Worm (Caenorhabditis elegans): ENCODE measurements around the gene nhr-214.

nhr-214 gene

ce11 chrX:12656420-12657033, 45.3 kb downstream of the nhr-214 start (continued):
- TF ChIP-seq duxl-1 (tag; optimal IDR thresholded peaks at IDR 0.05; ENCODE audit: poor library complexity) (peak; percentile 37), lin-39 (tag; optimal IDR thresholded peaks at IDR 0.05) (no peak), ceh-82 (tag; optimal IDR thresholded peaks at IDR 0.05) (no peak), ces-1 (GFP tag; optimal IDR thresholded peaks at IDR 0.05) (no peak), aha-1 (tag) (no peak), mxl-2 (GFP tag; conservative IDR thresholded peaks at IDR 0.05) (no peak), spr-3 (GFP tag; optimal IDR thresholded peaks at IDR 0.05) (no peak), daf-16 (GFP tag; optimal IDR thresholded peaks at IDR 0.05) (peak in 1 of 2 experiments; percentile 46), daf-16 (tag; optimal IDR thresholded peaks at IDR 0.05) (peak; percentile 24), aly-2 (tag; optimal IDR thresholded peaks at IDR 0.05) (no peak), nhr-10 (tag; optimal IDR thresholded peaks at IDR 0.05) (no peak), rbr-2 (tag; optimal IDR thresholded peaks at IDR 0.05) (peak; percentile 71), sdz-12 (GFP tag; optimal IDR thresholded peaks at IDR 0.05) (no peak), fos-1 (tag; optimal IDR thresholded peaks at IDR 0.05) (no peak), D1046.2 (GFP tag; IDR thresholded peaks at IDR 0.05) (no peak), F10B5.3 (tag; optimal IDR thresholded peaks at IDR 0.05) (peak; percentile 32), nhr-25 (tag; optimal IDR thresholded peaks at IDR 0.05; ENCODE audit: borderline replicate concordance, insufficient read depth) (no peak), mep-1 (tag; optimal IDR thresholded peaks at IDR 0.05) (peak; percentile 62), lsy-2 (tag; optimal IDR thresholded peaks at IDR 0.05) (peak; percentile 1 to 4), pha-4 (GFP tag; IDR thresholded peaks at IDR 0.05) (peak; percentile 40; the same call in 1 of the 2 replicates), pha-4 (tag; optimal IDR thresholded peaks at IDR 0.05) (peak; percentile 20), madf-5 (GFP tag; IDR thresholded peaks at IDR 0.05) (no peak), F49E8.2 (tag; optimal IDR thresholded peaks at IDR 0.05; ENCODE audit: borderline replicate concordance) (no peak), mdt-29 (GFP tag; IDR thresholded peaks at IDR 0.05) (no peak), madf-9 (GFP tag; conservative IDR thresholded peaks at IDR 0.05) (peak; percentile 95), Y5F2A.4 (GFP tag; optimal IDR thresholded peaks at IDR 0.05) (no peak), tra-1 (GFP tag; IDR thresholded peaks at IDR 0.05) (0 out of 2 replicates have a peak, but pooled peaks have one; percentile 43), T26A8.4 (GFP tag; IDR thresholded peaks at IDR 0.05) (peak; percentile 59), mxl-3 (GFP tag; optimal IDR thresholded peaks at IDR 0.05) (peak; percentile 56), cey-2 (tag; optimal IDR thresholded peaks at IDR 0.05; ENCODE audit: borderline replicate concordance, insufficient read depth) (no peak), lin-13 (GFP tag; optimal IDR thresholded peaks at IDR 0.05) (no peak), nhr-41 (GFP tag; IDR thresholded peaks at IDR 0.05) (no peak), nhr-11 (tag; optimal IDR thresholded peaks at IDR 0.05) (no peak), pqm-1 (tag; optimal IDR thresholded peaks at IDR 0.05) (no peak), mes-2 (tag; optimal IDR thresholded peaks at IDR 0.05; ENCODE audit: poor library complexity, severe bottlenecking) (peak; percentile 70), hif-1 (tag; optimal IDR thresholded peaks at IDR 0.05) (peak in 1 of 2 experiments; percentile 77), ctbp-1 (GFP tag; IDR thresholded peaks at IDR 0.05) (0 out of 2 replicates have a peak, but pooled peaks have one; percentile 42), nhr-6 (tag; optimal IDR thresholded peaks at IDR 0.05) (no peak), zfp-3 (GFP tag; conservative IDR thresholded peaks at IDR 0.05) (no peak), ceh-44 (GFP tag; IDR thresholded peaks at IDR 0.05) (no peak), unc-130 (GFP tag; optimal IDR thresholded peaks at IDR 0.05) (no peak), lin-29 (GFP tag; IDR thresholded peaks at IDR 0.05) (0 out of 2 replicates have a peak, but pooled peaks have one; percentile 20), skn-1 (tag; optimal IDR thresholded peaks at IDR 0.05) (no peak), ceh-20 (GFP tag; IDR thresholded peaks at IDR 0.05) (peak; percentile 37; the same call in 1 of the 2 replicates), ZK546.5 (tag; optimal IDR thresholded peaks at IDR 0.05) (no peak), lin-15B (tag; optimal IDR thresholded peaks at IDR 0.05) (no peak), lim-7 (GFP tag; IDR thresholded peaks at IDR 0.05) (no peak), daf-8 (GFP tag; IDR thresholded peaks at IDR 0.05) (no peak), nhr-28 (tag; optimal IDR thresholded peaks at IDR 0.05) (peak; percentile 19), spr-1 (tag; optimal IDR thresholded peaks at IDR 0.05) (peak; percentile 36)

All from whole organism, L4 larva.